Fruit fly (Drosophila melanogaster) whole organism, pupa: ENCODE data around the gene nxf2.

Experiments used
- CG10348 ChIP-seq: fragments of 200-800 bp; sonication (Bioruptor generic); IDR thresholded peaks from 2 replicates; pipeline ENCODE4 v1.3.6; 2022; ENCODE audit warnings: missing biosample characterization, missing genetic modification characterization
- CG12605 ChIP-seq: fragments of 200-800 bp; sonication (Bioruptor generic); IDR thresholded peaks from 2 replicates; pipeline ENCODE4 v1.3.6; 2022; ENCODE audit warnings: missing biosample characterization, missing genetic modification characterization
- CG13204 ChIP-seq: fragments of 200-800 bp; sonication (Bioruptor generic); optimal IDR thresholded peaks from 2 replicates; lab custom pipeline; 2018; ENCODE audit warnings: missing biosample characterization, mild to moderate bottlenecking, missing genetic modification characterization, moderate library complexity
- CG14655 ChIP-seq: fragments of 200-800 bp; sonication (Bioruptor generic); optimal IDR thresholded peaks from 3 replicates; lab custom pipeline; 2017; ENCODE audit warnings: mild to moderate bottlenecking, missing biosample characterization, missing genetic modification reagents, missing genetic modification characterization
- CG15710 ChIP-seq: fragments of 200-800 bp; sonication (Bioruptor generic); optimal IDR thresholded peaks from 2 replicates; lab custom pipeline; 2018; ENCODE audit warnings: missing biosample characterization, mild to moderate bottlenecking, missing genetic modification characterization, moderate library complexity
- CG17806 ChIP-seq: fragments of 200-800 bp; sonication (Bioruptor generic); optimal IDR thresholded peaks from 2 replicates; lab custom pipeline; 2018; ENCODE audit warnings: missing biosample characterization, mild to moderate bottlenecking, missing genetic modification characterization, moderate library complexity
- CG32121 ChIP-seq: fragments of 200-800 bp; sonication (Bioruptor generic); IDR thresholded peaks from 2 replicates; pipeline ENCODE4 v1.3.6; 2022; ENCODE audit warnings: missing biosample characterization, missing genetic modification characterization
- CG34367 ChIP-seq: fragments of 200-800 bp; sonication (Bioruptor generic); optimal IDR thresholded peaks from 2 replicates; lab custom pipeline; 2018; ENCODE audit warnings: missing biosample characterization, mild to moderate bottlenecking, missing genetic modification characterization
- CG4496 ChIP-seq: fragments of 200-800 bp; sonication (Bioruptor generic); IDR thresholded peaks from 3 replicates; pipeline ENCODE4 v1.3.6; 2022; ENCODE audit warnings: missing biosample characterization, missing genetic modification characterization
- CG8159 ChIP-seq: fragments of 200-800 bp; sonication (Bioruptor generic); optimal IDR thresholded peaks from 3 replicates; lab custom pipeline; 2018; ENCODE audit warnings: missing biosample characterization, mild to moderate bottlenecking, missing genetic modification characterization, moderate library complexity
- CG8301 ChIP-seq: fragments of 200-800 bp; sonication (Bioruptor generic); optimal IDR thresholded peaks from 2 replicates; lab custom pipeline; 2018; ENCODE audit warnings: missing biosample characterization, mild to moderate bottlenecking, missing genetic modification characterization
- CG9948 ChIP-seq: fragments of 200-800 bp; sonication (Bioruptor generic); optimal IDR thresholded peaks from 2 replicates; lab custom pipeline; 2018; ENCODE audit warnings: missing biosample characterization, mild to moderate bottlenecking, missing genetic modification characterization, moderate library complexity
- D1 ChIP-seq: fragments of 200-800 bp; sonication (Bioruptor generic); optimal IDR thresholded peaks from 2 replicates; lab custom pipeline; 2018; ENCODE audit warnings: missing biosample characterization, mild to moderate bottlenecking, missing genetic modification characterization, moderate library complexity
- EcR ChIP-seq: fragments of 200-800 bp; sonication (Bioruptor generic); optimal IDR thresholded peaks from 3 replicates; lab custom pipeline; 2019; ENCODE audit warnings: missing biosample characterization, missing genetic modification characterization, mild to moderate bottlenecking, moderate library complexity, missing genetic modification reagents
- Ets98B ChIP-seq: fragments of 200-800 bp; sonication (Bioruptor generic); IDR thresholded peaks from 2 replicates; pipeline ENCODE4 v1.3.6; 2022; ENCODE audit warnings: missing biosample characterization, missing genetic modification characterization
- Pif1A ChIP-seq: fragments of 200-800 bp; sonication (Bioruptor generic); optimal IDR thresholded peaks from 3 replicates; lab custom pipeline; 2016; ENCODE audit warnings: missing biosample characterization, missing genetic modification characterization
- Pif1B ChIP-seq: fragments of 200-800 bp; sonication (Bioruptor generic); optimal IDR thresholded peaks from 3 replicates; lab custom pipeline; 2016; ENCODE audit warnings: missing biosample characterization, missing genetic modification characterization
- Snoo ChIP-seq: fragments of 200-800 bp; sonication (Bioruptor generic); optimal IDR thresholded peaks from 3 replicates; lab custom pipeline; 2017; ENCODE audit warnings: missing biosample characterization, mild to moderate bottlenecking, missing genetic modification characterization, inconsistent platforms
- fd96Ca ChIP-seq: fragments of 200-800 bp; sonication (Bioruptor generic); IDR thresholded peaks from 3 replicates; pipeline ENCODE4 v1.3.6; 2022; ENCODE audit warnings: missing biosample characterization, missing genetic modification characterization
- gl ChIP-seq: fragments of 200-800 bp; sonication (Bioruptor generic); optimal IDR thresholded peaks from 2 replicates; lab custom pipeline; 2018; ENCODE audit warnings: missing biosample characterization, mild to moderate bottlenecking, missing genetic modification characterization
- rn ChIP-seq: fragments of 200-800 bp; sonication (Bioruptor generic); IDR thresholded peaks from 2 replicates; pipeline ENCODE4 v1.3.6; 2022; ENCODE audit warnings: missing biosample characterization, missing genetic modification characterization

The nxf2 gene

DNA sequence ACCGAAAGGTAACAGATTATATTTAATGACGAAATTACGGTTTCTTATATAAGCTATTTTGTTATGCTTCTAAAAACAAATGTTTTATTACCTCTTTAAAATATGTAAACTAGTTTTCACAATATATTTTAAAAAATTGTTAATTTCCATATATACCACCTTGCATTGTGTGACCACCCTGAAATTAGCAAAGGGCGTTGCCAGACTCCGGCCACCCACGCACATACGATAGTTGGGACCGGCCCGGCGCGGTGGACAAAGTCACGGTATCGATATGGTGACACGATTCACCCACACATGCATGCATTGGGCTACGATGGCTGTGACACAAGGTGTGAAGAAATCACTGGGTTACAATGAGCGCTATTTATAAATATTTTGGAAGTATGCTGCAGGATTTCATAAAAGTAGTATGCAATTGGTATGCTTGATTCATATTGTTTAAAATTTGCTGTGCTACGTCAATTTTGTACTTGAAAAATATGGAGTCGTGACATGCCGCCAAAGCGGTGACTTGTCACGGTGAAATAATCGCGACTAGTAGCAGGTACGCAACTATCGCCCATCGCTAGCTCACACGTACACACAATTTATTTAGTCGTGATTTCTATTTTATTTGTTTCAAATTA is 8.0 kb upstream of the nxf2 start:
- TF ChIP-seq CG17806 (tag; lab: Kevin White, UChicago) = peak; percentile 6
- TF ChIP-seq fd96Ca (GFP tag; lab: Robert Waterston, UW) = 0 out of 3 replicates have a peak, but pooled peaks have one; percentile 41
- no peak for TF ChIP-seq D1 (tag; lab: Kevin White, UChicago)
- TF ChIP-seq EcR (GFP tag; lab: Kevin White, UChicago) = no peak
- no peak for TF ChIP-seq CG10348 (GFP tag; lab: Robert Waterston, UW)
- no peak for TF ChIP-seq CG14655
- TF ChIP-seq CG8301 (tag; lab: Kevin White, UChicago) = no peak
- no peak for TF ChIP-seq rn (GFP tag; lab: Robert Waterston, UW)
- no peak for TF ChIP-seq Pif1A
- no peak for TF ChIP-seq CG34367 (tag; lab: Kevin White, UChicago)
- TF ChIP-seq CG32121 = peak; percentile 60
- TF ChIP-seq CG15710 = peak; percentile 45
- TF ChIP-seq CG9948 = no peak
- peak; percentile 8 for TF ChIP-seq Snoo (tag; lab: Kevin White, UChicago)
- TF ChIP-seq CG13204 = no peak
- peak; percentile 73; the same call in 2 of the 3 replicates for TF ChIP-seq CG4496 (GFP tag; lab: Robert Waterston, UW)
- TF ChIP-seq CG8159 = peak; percentile 45
- peak; percentile 62 for TF ChIP-seq Ets98B (GFP tag; lab: Robert Waterston, UW)
- TF ChIP-seq gl (tag; lab: Kevin White, UChicago) = no peak
- TF ChIP-seq Pif1B (GFP tag; lab: Kevin White, UChicago) = no peak
- TF ChIP-seq CG12605 (GFP tag; lab: Robert Waterston, UW) = peak; percentile 49; the same call in 1 of the 2 replicates

DNA sequence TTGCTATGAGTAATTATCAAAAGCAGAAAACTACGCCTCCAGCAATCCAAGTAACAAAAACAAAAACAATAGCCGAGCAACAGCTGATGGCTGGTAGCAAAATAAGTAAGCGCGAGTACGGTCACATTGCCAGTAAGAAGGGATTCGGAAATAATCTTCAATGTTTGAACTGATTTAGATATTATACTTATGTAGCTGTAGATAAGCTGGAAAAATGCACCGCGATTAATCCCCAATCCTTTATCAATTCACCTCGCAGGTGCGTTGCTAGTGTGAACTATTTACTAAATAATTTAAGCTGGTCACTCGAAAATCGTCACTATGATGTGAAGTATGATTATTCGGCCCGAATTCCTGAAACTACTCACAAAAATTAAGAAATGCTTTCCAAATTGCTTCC is 6.9 kb upstream of the nxf2 start, which contains the start of the genes Syx8 and CG32163:
Gene Syx8, minus strand, starts transcription at position 69 of the 400 bp plus-strand sequence.
Gene CG32163, plus strand, starts transcription at position 169 of the 400 bp plus-strand sequence.
- TF ChIP-seq gl (tag; lab: Kevin White, UChicago) (no peak), CG13204 (no peak), CG10348 (GFP tag; lab: Robert Waterston, UW) (no peak), Snoo (tag; lab: Kevin White, UChicago) (no peak), CG14655 (no peak), CG8159 (no peak), Ets98B (GFP tag; lab: Robert Waterston, UW) (no peak), D1 (tag; lab: Kevin White, UChicago) (no peak), CG34367 (tag; lab: Kevin White, UChicago) (no peak), CG17806 (tag; lab: Kevin White, UChicago) (no peak), CG8301 (tag; lab: Kevin White, UChicago) (no peak), CG15710 (no peak), Pif1A (no peak)

DNA sequence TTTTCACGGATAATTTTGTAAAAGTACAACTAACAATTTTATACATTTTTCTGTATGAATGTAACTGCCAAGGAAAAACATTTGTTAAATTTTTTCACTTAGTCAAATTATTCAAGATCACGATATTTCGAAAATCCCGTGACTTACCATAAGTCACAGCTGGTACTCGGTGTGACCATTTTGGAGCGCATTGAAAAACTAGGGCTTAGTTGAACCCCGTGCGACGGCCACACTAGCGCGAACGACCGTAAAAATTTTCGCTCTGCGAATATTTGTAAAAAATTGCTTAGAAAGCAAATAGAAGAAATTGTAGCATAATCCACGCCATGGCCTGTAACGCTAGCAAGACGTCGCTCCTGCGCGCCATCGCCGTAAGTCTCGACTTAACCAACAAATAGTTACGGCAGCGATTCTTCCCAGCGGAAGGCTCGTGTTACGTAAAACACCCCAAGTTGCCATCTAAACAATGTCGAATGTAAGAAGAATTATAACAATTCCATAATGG is 4.0 kb upstream of the nxf2 start, which contains the start of gene UQCR-C2:
Gene UQCR-C2, plus strand, starts transcription at position 51 of the 505 bp plus-strand sequence.
- TF ChIP-seq D1 (tag; lab: Kevin White, UChicago) (no peak), CG4496 (GFP tag; lab: Robert Waterston, UW) (peak; percentile 51; the same call in 1 of the 3 replicates), CG9948 (no peak), EcR (GFP tag; lab: Kevin White, UChicago) (no peak), CG10348 (GFP tag; lab: Robert Waterston, UW) (no peak), Ets98B (GFP tag; lab: Robert Waterston, UW) (no peak), CG15710 (no peak), CG13204 (no peak)
- TF ChIP-seq, all 21 proteins: peak for 1

DNA sequence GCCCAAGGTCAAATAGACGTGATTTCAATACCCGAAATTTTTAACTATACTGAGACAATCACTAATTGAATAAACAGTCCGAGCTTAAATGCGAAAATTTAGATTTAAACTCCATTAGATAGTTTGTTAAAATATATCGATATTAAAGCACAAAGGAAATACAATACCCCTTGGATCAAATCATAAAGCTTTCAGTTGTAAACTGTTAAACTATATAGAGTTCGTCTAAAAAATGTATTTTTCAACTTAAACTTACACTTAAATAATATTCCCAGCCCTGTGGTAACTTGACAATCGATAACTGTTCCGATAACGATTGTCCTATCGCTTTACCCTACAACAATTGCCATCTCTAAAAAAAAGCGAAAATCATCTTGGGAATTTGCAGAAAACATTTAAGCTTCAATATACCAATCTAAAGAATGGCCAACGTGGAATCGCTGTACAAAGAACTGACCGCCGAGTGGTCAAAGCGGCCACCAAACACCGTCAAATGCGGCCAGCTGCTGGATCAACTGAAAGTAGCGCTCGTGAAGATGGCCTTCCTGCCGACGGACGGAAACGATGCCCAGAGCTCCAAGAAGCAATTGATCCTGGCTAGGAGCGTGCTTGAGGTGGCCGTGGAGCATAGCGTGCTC is 2.7 kb upstream of the nxf2 start, which contains the start of gene Rpn12:
Gene Rpn12, plus strand, starts transcription at position 351 of the 638 bp plus-strand sequence.
- TF ChIP-seq gl (tag; lab: Kevin White, UChicago) = no peak
- peak; percentile 32; the same call in 1 of the 2 replicates for TF ChIP-seq Ets98B (GFP tag; lab: Robert Waterston, UW)
- peak; percentile 12 for TF ChIP-seq Snoo (tag; lab: Kevin White, UChicago)
- 0 out of 2 replicates have a peak, but pooled peaks have one; percentile 20 for TF ChIP-seq CG32121
- peak; percentile 24 for TF ChIP-seq CG15710

DNA sequence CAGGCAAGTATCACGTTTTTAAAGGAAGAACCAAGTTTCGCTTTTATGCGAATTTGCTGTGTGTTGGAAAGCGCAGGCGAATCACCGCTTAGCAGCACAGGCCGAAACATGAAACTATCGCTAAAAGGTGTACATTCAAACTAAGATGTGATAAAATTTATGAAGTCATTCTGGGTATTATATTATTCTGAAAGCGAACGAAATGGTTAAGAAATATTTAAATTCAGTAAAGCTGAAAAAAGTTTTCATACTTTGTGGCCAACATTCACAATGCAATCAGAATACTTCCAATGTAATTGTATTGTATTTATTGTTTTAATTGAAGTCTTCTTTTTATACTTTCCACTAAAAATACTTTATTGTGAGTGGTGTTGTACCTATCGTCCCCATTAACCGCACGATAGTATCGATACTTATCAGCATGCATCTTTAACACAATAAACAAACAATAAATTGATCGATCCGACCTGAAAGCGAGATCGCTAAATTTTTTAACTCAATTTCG is 1.1 kb upstream of the nxf2 start, which contains the start of gene Smn:
Gene Smn, minus strand, starts transcription at position 347 of the 505 bp plus-strand sequence.
- no peak for TF ChIP-seq D1 (tag; lab: Kevin White, UChicago)
- no peak for TF ChIP-seq fd96Ca (GFP tag; lab: Robert Waterston, UW)
- peak; percentile 36 for TF ChIP-seq CG15710
- TF ChIP-seq Snoo (tag; lab: Kevin White, UChicago) = peak; percentile 33
- no peak for TF ChIP-seq CG12605 (GFP tag; lab: Robert Waterston, UW)
- no peak for TF ChIP-seq CG13204
- no peak for TF ChIP-seq CG8159
- peak; percentile 2 for TF ChIP-seq CG9948
- TF ChIP-seq CG34367 (tag; lab: Kevin White, UChicago) = peak; percentile 17
- TF ChIP-seq Ets98B (GFP tag; lab: Robert Waterston, UW) = peak; percentile 17; the same call in 1 of the 2 replicates
- peak; percentile 41 for TF ChIP-seq CG8301 (tag; lab: Kevin White, UChicago)
